Worm (Caenorhabditis elegans) whole organism, L3 larva: ENCODE measurements around the gene hrg-5.
A peak's percentile ranks its signal among the peaks of the same experiment; 100 is the strongest.

Experiments used
- R02D3.7 ChIP-seq: fragments of 150-350 bp; optimal IDR thresholded peaks from 2 replicates; lab custom pipeline; 2014; ENCODE audit warnings: missing biosample characterization, missing genetic modification characterization
- ZK546.5 ChIP-seq: sonication (generic microtip); optimal IDR thresholded peaks from 2 replicates; lab custom pipeline; 2017; ENCODE audit warnings: missing biosample characterization, missing genetic modification characterization
- aly-2 ChIP-seq: fragments of 150-350 bp; optimal IDR thresholded peaks from 2 replicates; lab custom pipeline; 2014; ENCODE audit warnings: missing biosample characterization, missing genetic modification characterization
- ama-1 ChIP-seq: fragments of 150-350 bp; optimal IDR thresholded peaks from 2 replicates; lab custom pipeline; 2018
- ceh-16 ChIP-seq: sonication (generic microtip); optimal IDR thresholded peaks from 2 replicates; lab custom pipeline; 2017; ENCODE audit warnings: missing biosample characterization, missing genetic modification characterization
- ceh-28 ChIP-seq: fragments of 150-350 bp; optimal IDR thresholded peaks from 2 replicates; lab custom pipeline; 2014; ENCODE audit warnings: missing biosample characterization, missing genetic modification reagents, missing genetic modification characterization
- ceh-82 ChIP-seq: fragments of 150-350 bp; optimal IDR thresholded peaks from 2 replicates; lab custom pipeline; 2014; ENCODE audit warnings: missing biosample characterization, missing genetic modification characterization
- ceh-9 ChIP-seq: sonication (generic microtip); optimal IDR thresholded peaks from 2 replicates; lab custom pipeline; 2018; ENCODE audit warnings: missing biosample characterization, missing genetic modification characterization
- daf-12 ChIP-seq: fragments of 150-350 bp; optimal IDR thresholded peaks from 2 replicates; lab custom pipeline; 2014; ENCODE audit warnings: missing biosample characterization, missing genetic modification reagents, missing genetic modification characterization
- egl-27 ChIP-seq: sonication (generic microtip); optimal IDR thresholded peaks from 4 replicates; lab custom pipeline; 2017; ENCODE audit warnings: missing biosample characterization, missing genetic modification reagents, missing genetic modification characterization
- egl-5 ChIP-seq: fragments of 150-350 bp; optimal IDR thresholded peaks from 2 replicates; lab custom pipeline; 2017; ENCODE audit warnings: missing biosample characterization, missing genetic modification reagents, missing genetic modification characterization, inconsistent platforms
- elt-1 ChIP-seq: fragments of 150-350 bp; optimal IDR thresholded peaks from 2 replicates; lab custom pipeline; 2014; ENCODE audit warnings: missing biosample characterization, missing genetic modification characterization
- elt-2 ChIP-seq: sonication (generic microtip); optimal IDR thresholded peaks from 2 replicates; lab custom pipeline; 2016; ENCODE audit warnings: missing genetic modification reagents, mild to moderate bottlenecking, missing genetic modification characterization, missing compliant biosample characterization
- elt-3 ChIP-seq, 3 experiments: fragments of 150-350 bp in 1 of 3; sonication (generic microtip) in 2 of 3; optimal IDR thresholded peaks; 2 replicates in 2 of 3; 4 replicates in 1 of 3; lab custom pipeline; 2014 to 2017; ENCODE audit warnings: missing biosample characterization in 3 of 3, missing genetic modification characterization in 3 of 3
- eor-1 ChIP-seq, 2 experiments: fragments of 150-350 bp; optimal IDR thresholded peaks; 2 replicates each; lab custom pipeline; 2014 to 2018; ENCODE audit warnings: missing biosample characterization in 2 of 2, missing genetic modification characterization in 2 of 2
- fkh-10 ChIP-seq: sonication (generic microtip); optimal IDR thresholded peaks from 2 replicates; lab custom pipeline; 2017; ENCODE audit warnings: missing biosample characterization, missing genetic modification reagents, missing genetic modification characterization
- fos-1 ChIP-seq: fragments of 150-350 bp; optimal IDR thresholded peaks from 2 replicates; lab custom pipeline; 2014; ENCODE audit warnings: missing biosample characterization, missing genetic modification characterization
- hmg-11 ChIP-seq: sonication (generic microtip); optimal IDR thresholded peaks from 2 replicates; lab custom pipeline; 2016; ENCODE audit warnings: missing genetic modification characterization, missing compliant biosample characterization
- jun-1 ChIP-seq: fragments of 150-350 bp; optimal IDR thresholded peaks from 2 replicates; lab custom pipeline; 2014; ENCODE audit warnings: missing biosample characterization, missing genetic modification reagents, missing genetic modification characterization
- lin-15B ChIP-seq: fragments of 150-350 bp; optimal IDR thresholded peaks from 2 replicates; lab custom pipeline; 2014; ENCODE audit warnings: missing biosample characterization, missing genetic modification characterization
- lin-39 ChIP-seq: fragments of 150-350 bp; optimal IDR thresholded peaks from 2 replicates; lab custom pipeline; 2018; ENCODE audit warnings: missing biosample characterization, missing genetic modification reagents, missing genetic modification characterization
- lsy-12 ChIP-seq: sonication (generic microtip); optimal IDR thresholded peaks from 2 replicates; lab custom pipeline; 2016; ENCODE audit warnings: mild to moderate bottlenecking, missing genetic modification characterization, missing compliant biosample characterization
- mdl-1 ChIP-seq: fragments of 150-350 bp; optimal IDR thresholded peaks from 2 replicates; lab custom pipeline; 2014; ENCODE audit warnings: missing biosample characterization, missing genetic modification characterization
- mml-1 ChIP-seq: fragments of 150-350 bp; sonication (generic microtip); optimal IDR thresholded peaks from 3 replicates; lab custom pipeline; 2014; ENCODE audit warnings: missing biosample characterization, missing genetic modification characterization
- nfya-1 ChIP-seq: sonication (generic microtip); optimal IDR thresholded peaks from 2 replicates; lab custom pipeline; 2017; ENCODE audit warnings: missing genetic modification characterization, mild to moderate bottlenecking, missing compliant biosample characterization, antibody characterized with exemption, moderate library complexity; ENCODE audit not compliant: insufficient read depth
- nhr-11 ChIP-seq: fragments of 150-350 bp; optimal IDR thresholded peaks from 2 replicates; lab custom pipeline; 2014; ENCODE audit warnings: missing biosample characterization, missing genetic modification characterization
- nhr-12 ChIP-seq: fragments of 150-350 bp; optimal IDR thresholded peaks from 2 replicates; lab custom pipeline; 2014; ENCODE audit warnings: missing biosample characterization, missing genetic modification characterization
- nhr-23 ChIP-seq: fragments of 150-350 bp; optimal IDR thresholded peaks from 2 replicates; lab custom pipeline; 2014; ENCODE audit warnings: missing biosample characterization, missing genetic modification reagents, missing genetic modification characterization
- nhr-237 ChIP-seq: fragments of 150-350 bp; optimal IDR thresholded peaks from 2 replicates; lab custom pipeline; 2014; ENCODE audit warnings: missing biosample characterization, missing genetic modification characterization
- nhr-25 ChIP-seq: sonication (generic microtip); optimal IDR thresholded peaks from 2 replicates; lab custom pipeline; 2017; ENCODE audit warnings: missing biosample characterization, missing genetic modification characterization
- nhr-28 ChIP-seq: fragments of 150-350 bp; optimal IDR thresholded peaks from 2 replicates; lab custom pipeline; 2014; ENCODE audit warnings: missing biosample characterization, missing genetic modification characterization
- nhr-67 ChIP-seq: fragments of 150-350 bp; optimal IDR thresholded peaks from 2 replicates; lab custom pipeline; 2014; ENCODE audit warnings: missing biosample characterization, missing genetic modification characterization
- nhr-76 ChIP-seq: fragments of 150-350 bp; sonication (generic microtip); optimal IDR thresholded peaks from 5 replicates; lab custom pipeline; 2014; ENCODE audit warnings: missing biosample characterization, missing genetic modification characterization
- nhr-77 ChIP-seq: fragments of 150-350 bp; optimal IDR thresholded peaks from 2 replicates; lab custom pipeline; 2014; ENCODE audit warnings: missing biosample characterization, missing genetic modification characterization
- pha-4 ChIP-seq: fragments of 150-350 bp; optimal IDR thresholded peaks from 2 replicates; lab custom pipeline; 2014; ENCODE audit warnings: missing biosample characterization, missing genetic modification reagents, missing genetic modification characterization
- pqm-1 ChIP-seq: fragments of 150-350 bp; optimal IDR thresholded peaks from 2 replicates; lab custom pipeline; 2017; ENCODE audit warnings: missing biosample characterization, missing genetic modification characterization, inconsistent platforms
- sea-2 ChIP-seq: fragments of 150-350 bp; sonication (generic microtip); optimal IDR thresholded peaks from 4 replicates; lab custom pipeline; 2014; ENCODE audit warnings: missing biosample characterization, missing genetic modification reagents, missing genetic modification characterization
- skn-1 ChIP-seq: fragments of 150-350 bp; optimal IDR thresholded peaks from 2 replicates; lab custom pipeline; 2014; ENCODE audit warnings: missing biosample characterization, missing genetic modification characterization
- snpc-4 ChIP-seq: fragments of 150-350 bp; optimal IDR thresholded peaks from 2 replicates; lab custom pipeline; 2014; ENCODE audit warnings: missing biosample characterization, missing genetic modification characterization
- tbx-2 ChIP-seq: sonication (generic microtip); optimal IDR thresholded peaks from 2 replicates; lab custom pipeline; 2016; ENCODE audit warnings: mild to moderate bottlenecking, missing genetic modification characterization, missing compliant biosample characterization
- unc-39 ChIP-seq: sonication (generic microtip); optimal IDR thresholded peaks from 4 replicates; lab custom pipeline; 2017; ENCODE audit warnings: missing biosample characterization, missing genetic modification characterization
- unc-62 ChIP-seq: fragments of 150-350 bp; sonication (generic microtip); optimal IDR thresholded peaks from 4 replicates; lab custom pipeline; 2014; ENCODE audit warnings: missing biosample characterization, missing genetic modification reagents, missing genetic modification characterization
- zag-1 ChIP-seq: fragments of 150-350 bp; optimal IDR thresholded peaks from 2 replicates; lab custom pipeline; 2014; ENCODE audit warnings: missing biosample characterization, missing genetic modification characterization
- ztf-11 ChIP-seq: fragments of 150-350 bp; optimal IDR thresholded peaks from 2 replicates; lab custom pipeline; 2014; ENCODE audit warnings: missing biosample characterization, missing genetic modification characterization
- ztf-4 ChIP-seq: fragments of 150-350 bp; optimal IDR thresholded peaks from 2 replicates; lab custom pipeline; 2014; ENCODE audit warnings: missing biosample characterization, missing genetic modification characterization

Gene hrg-5

DNA sequence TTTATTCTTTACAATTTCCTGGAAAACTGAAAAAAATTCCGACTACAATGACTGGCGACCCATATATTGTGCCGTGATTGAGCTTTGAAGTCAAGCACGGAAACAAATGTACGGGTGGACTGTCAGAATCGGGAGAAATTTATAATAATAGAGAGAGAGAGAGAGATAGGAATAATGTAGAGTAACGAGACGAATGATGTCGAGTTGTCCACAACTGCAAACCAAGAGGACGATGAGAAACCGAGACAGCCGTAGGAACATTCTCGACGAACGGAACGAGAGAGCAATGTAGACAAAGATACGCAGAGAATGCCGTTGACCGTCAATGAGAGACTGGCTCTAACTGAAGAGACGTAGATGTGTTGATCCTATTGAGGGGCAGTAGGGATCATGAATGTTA is 1.7 kb downstream of the hrg-5 start (continued):
- no peak for TF ChIP-seq ceh-82 (tag; lab: Kevin White, UChicago)
- TF ChIP-seq nhr-28 (tag; lab: Kevin White, UChicago): no peak
- TF ChIP-seq eor-1 (tag; optimal IDR thresholded peaks at IDR 0.05; lab: Kevin White, UChicago): no peak
- TF ChIP-seq elt-3 (tag; optimal IDR thresholded peaks at IDR 0.05; lab: Kevin White, UChicago): no peak
- TF ChIP-seq unc-62 (GFP tag; lab: Kevin White, UChicago): peak; percentile 70
- peak; percentile 53 for TF ChIP-seq zag-1 (tag; lab: Kevin White, UChicago)
- TF ChIP-seq lin-15B (tag; lab: Kevin White, UChicago): peak; percentile 64
- TF ChIP-seq nhr-67: no peak
- TF ChIP-seq daf-12 (tag; lab: Kevin White, UChicago): no peak
- no peak for TF ChIP-seq nhr-237 (tag; lab: Kevin White, UChicago)
- TF ChIP-seq ZK546.5: no peak
- TF ChIP-seq pqm-1 (tag; lab: Kevin White, UChicago): peak; percentile 69
- peak; percentile 77 for TF ChIP-seq jun-1 (tag; lab: Kevin White, UChicago)
- TF ChIP-seq nhr-11: no peak
- TF ChIP-seq lsy-12 (tag; lab: Kevin White, UChicago): peak; percentile 58
- TF ChIP-seq snpc-4: peak; percentile 76

DNA sequence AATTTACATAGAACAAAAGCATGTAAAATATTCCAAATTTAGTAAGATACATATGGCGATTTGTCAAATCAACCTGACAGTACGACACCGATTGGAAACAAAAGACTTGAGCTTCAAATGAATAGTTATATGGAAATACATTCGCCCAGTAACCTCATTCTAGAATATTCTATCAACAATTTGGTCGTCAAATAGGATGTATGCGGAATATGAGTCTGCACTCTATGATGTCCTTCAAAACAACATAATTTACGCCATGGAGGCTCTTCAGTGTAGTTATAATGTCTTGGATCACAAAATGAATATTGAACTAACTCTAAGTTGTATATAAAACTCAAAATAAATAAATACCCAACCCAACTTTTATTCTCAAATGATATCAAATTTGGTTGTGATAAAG is 2.6 kb downstream of the hrg-5 start:
- TF ChIP-seq mml-1 (tag; lab: Kevin White, UChicago) (no peak), ceh-28 (tag; lab: Kevin White, UChicago) (no peak), nhr-67 (no peak), pha-4 (tag; lab: Kevin White, UChicago) (no peak), elt-3 (tag; optimal IDR thresholded peaks at IDR 0.05; lab: Kevin White, UChicago) (no peak), ceh-9 (tag; lab: Kevin White, UChicago) (no peak), fkh-10 (no peak), unc-39 (tag; lab: Kevin White, UChicago) (no peak), nhr-237 (tag; lab: Kevin White, UChicago) (no peak), egl-27 (tag; lab: Kevin White, UChicago) (no peak), sea-2 (GFP tag; lab: Kevin White, UChicago) (no peak), elt-1 (tag; lab: Kevin White, UChicago) (no peak), aly-2 (tag; lab: Kevin White, UChicago) (no peak), egl-5 (tag; lab: Kevin White, UChicago) (no peak), lin-15B (tag; lab: Kevin White, UChicago) (peak; percentile 31), elt-2 (tag; lab: Kevin White, UChicago) (peak; percentile 0), daf-12 (tag; lab: Kevin White, UChicago) (no peak), snpc-4 (peak; percentile 5), lin-39 (no peak), ama-1 (lab: Kevin White, UChicago) (no peak), nhr-28 (tag; lab: Kevin White, UChicago) (no peak), ZK546.5 (no peak), fos-1 (tag; lab: Kevin White, UChicago) (no peak), R02D3.7 (no peak), ceh-16 (no peak), skn-1 (tag; lab: Kevin White, UChicago) (peak; percentile 31), ztf-4 (no peak), ceh-82 (tag; lab: Kevin White, UChicago) (no peak), ztf-11 (tag; lab: Kevin White, UChicago) (no peak), jun-1 (tag; lab: Kevin White, UChicago) (no peak)

DNA sequence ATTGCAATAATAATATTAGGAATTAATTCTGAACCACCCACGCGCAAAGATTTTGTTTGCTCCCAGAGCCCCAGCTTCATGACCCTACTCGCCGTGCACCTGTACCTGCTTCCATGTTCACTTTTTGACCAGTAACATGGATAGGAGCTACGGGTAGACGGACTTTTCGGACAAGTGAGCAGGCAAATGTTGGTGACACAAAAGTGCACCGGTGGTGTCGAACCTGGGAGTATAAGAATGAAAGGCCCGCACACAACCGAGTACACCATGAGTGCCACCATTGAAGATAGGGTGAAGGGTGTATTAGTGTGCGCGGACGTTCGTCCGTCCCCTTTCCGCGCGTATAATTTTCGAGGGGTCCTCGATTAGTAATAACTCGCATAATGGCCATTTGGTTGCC is 3.3 kb downstream of the hrg-5 start:
- TF ChIP-seq ceh-9 (tag; lab: Kevin White, UChicago) (no peak), nhr-28 (tag; lab: Kevin White, UChicago) (no peak), lsy-12 (tag; lab: Kevin White, UChicago) (peak; percentile 49), ztf-4 (no peak), nhr-67 (no peak), nhr-25 (tag; lab: Kevin White, UChicago) (peak; percentile 8), lin-15B (tag; lab: Kevin White, UChicago) (no peak), ama-1 (lab: Kevin White, UChicago) (peak; percentile 92), pqm-1 (tag; lab: Kevin White, UChicago) (no peak), nhr-237 (tag; lab: Kevin White, UChicago) (no peak), unc-62 (GFP tag; lab: Kevin White, UChicago) (no peak), ceh-28 (tag; lab: Kevin White, UChicago) (no peak), elt-2 (tag; lab: Kevin White, UChicago) (no peak), mdl-1 (tag; lab: Kevin White, UChicago) (no peak), nhr-12 (tag; lab: Kevin White, UChicago) (no peak), nhr-77 (tag; lab: Kevin White, UChicago) (no peak), sea-2 (GFP tag; lab: Kevin White, UChicago) (peak; percentile 36), ZK546.5 (no peak), zag-1 (tag; lab: Kevin White, UChicago) (no peak), fkh-10 (no peak), elt-1 (tag; lab: Kevin White, UChicago) (no peak), R02D3.7 (no peak), ztf-11 (tag; lab: Kevin White, UChicago) (no peak), unc-39 (tag; lab: Kevin White, UChicago) (no peak), fos-1 (tag; lab: Kevin White, UChicago) (no peak), mml-1 (tag; lab: Kevin White, UChicago) (no peak), hmg-11 (no peak), jun-1 (tag; lab: Kevin White, UChicago) (no peak), eor-1 (tag; optimal IDR thresholded peaks at IDR 0.05; lab: Kevin White, UChicago) (no peak), egl-5 (tag; lab: Kevin White, UChicago) (no peak), nhr-76 (tag; lab: Kevin White, UChicago) (no peak), pha-4 (tag; lab: Kevin White, UChicago) (peak; percentile 16), nhr-23 (tag; lab: Kevin White, UChicago) (no peak), nfya-1 (peak; percentile 24), daf-12 (tag; lab: Kevin White, UChicago) (no peak), tbx-2 (tag; lab: Kevin White, UChicago) (peak; percentile 43), lin-39 (peak; percentile 58), aly-2 (tag; lab: Kevin White, UChicago) (no peak)
